Fruit fly (Drosophila melanogaster): ENCODE results near the gene CASK.

CASK gene

dm6 chr3R:21862137-21862850, 39.8 kb upstream of the CASK start (continued):
- peak; percentile 46 for TF ChIP-seq lab (GFP tag; optimal IDR thresholded peaks at IDR 0.05)
- TF ChIP-seq CG5180 (GFP tag; optimal IDR thresholded peaks at IDR 0.05): peak; percentile 60
- peak; percentile 65 for TF ChIP-seq CG6689 (GFP tag; IDR thresholded peaks at IDR 0.05)
- TF ChIP-seq pzg (GFP tag; optimal IDR thresholded peaks at IDR 0.05): no peak
- no peak for TF ChIP-seq crol (GFP tag; IDR thresholded peaks at IDR 0.05)
- no peak for TF ChIP-seq h (optimal IDR thresholded peaks at IDR 0.05)
- no peak for TF ChIP-seq CG11085 (GFP tag; IDR thresholded peaks at IDR 0.05)
- peak; percentile 65 for TF ChIP-seq Nf-YB (GFP tag; optimal IDR thresholded peaks at IDR 0.05)
- TF ChIP-seq CG4424 (GFP tag; optimal IDR thresholded peaks at IDR 0.05): peak; percentile 64
- TF ChIP-seq Hr3 (GFP tag; optimal IDR thresholded peaks at IDR 0.05): peak; percentile 77
- TF ChIP-seq zfh1 (GFP tag; IDR thresholded peaks at IDR 0.05): peak; percentile 86
- TF ChIP-seq hb (GFP tag; IDR thresholded peaks at IDR 0.05; ENCODE audit: partially characterized antibody): no peak
- peak; percentile 95 for TF ChIP-seq unpg (GFP tag; optimal IDR thresholded peaks at IDR 0.05)
- TF ChIP-seq CG14965 (GFP tag; optimal IDR thresholded peaks at IDR 0.05; ENCODE audit: borderline replicate concordance): no peak
- peak; percentile 59; the same call in 1 of the 2 replicates for TF ChIP-seq CG14014 (GFP tag; IDR thresholded peaks at IDR 0.05)
- no peak for TF ChIP-seq klu (GFP tag; IDR thresholded peaks at IDR 0.05)
- peak; percentile 23 for TF ChIP-seq MTF-1 (GFP tag; optimal IDR thresholded peaks at IDR 0.05; ENCODE audit: borderline replicate concordance)
- TF ChIP-seq Bgb (GFP tag; IDR thresholded peaks at IDR 0.05; ENCODE audit: partially characterized antibody): no peak
- peak; percentile 46; the same call in 1 of the 2 replicates for TF ChIP-seq seq (GFP tag; IDR thresholded peaks at IDR 0.05)
- TF ChIP-seq CG12299 (tag; optimal IDR thresholded peaks at IDR 0.05): peak; percentile 85
- no peak for TF ChIP-seq CG6765 (GFP tag; optimal IDR thresholded peaks at IDR 0.05)
- TF ChIP-seq eyg (GFP tag; optimal IDR thresholded peaks at IDR 0.05): no peak
- peak; percentile 84 for TF ChIP-seq Asciz (GFP tag; optimal IDR thresholded peaks at IDR 0.05)
- TF ChIP-seq CG34376 (GFP tag; optimal IDR thresholded peaks at IDR 0.05): no peak
- TF ChIP-seq bab2 (GFP tag; optimal IDR thresholded peaks at IDR 0.05): peak; percentile 43
- no peak for TF ChIP-seq CG7963 (GFP tag; IDR thresholded peaks at IDR 0.05; ENCODE audit: partially characterized antibody)
- TF ChIP-seq caup (GFP tag; optimal IDR thresholded peaks at IDR 0.05; ENCODE audit: severe bottlenecking): no peak
- peak; percentile 50; the same call in 1 of the 3 replicates for TF ChIP-seq dysf (GFP tag; IDR thresholded peaks at IDR 0.05)
- TF ChIP-seq pros (GFP tag; optimal IDR thresholded peaks at IDR 0.05): peak; percentile 57
- TF ChIP-seq CG1647 (GFP tag; optimal IDR thresholded peaks at IDR 0.05): peak; percentile 29
- peak; percentile 34 for TF ChIP-seq CG17802 (tag; optimal IDR thresholded peaks at IDR 0.05)
- TF ChIP-seq zen2 (GFP tag; IDR thresholded peaks at IDR 0.05; ENCODE audit: partially characterized antibody): no peak
- TF ChIP-seq Med (GFP tag): peak; percentile 58
- no peak for TF ChIP-seq Doc2 (GFP tag; IDR thresholded peaks at IDR 0.05)
- TF ChIP-seq CG10267 (tag; optimal IDR thresholded peaks at IDR 0.05): peak; percentile 56
- no peak for TF ChIP-seq Fer2 (tag; optimal IDR thresholded peaks at IDR 0.05)
- TF ChIP-seq Dad (GFP tag; optimal IDR thresholded peaks at IDR 0.05): no peak
- TF ChIP-seq D19A (tag; optimal IDR thresholded peaks at IDR 0.05): peak; percentile 68
- peak; percentile 26; the same call in 1 of the 2 replicates for TF ChIP-seq Atf6 (GFP tag; IDR thresholded peaks at IDR 0.05)
- TF ChIP-seq NC2β (GFP tag; optimal IDR thresholded peaks at IDR 0.05): peak; percentile 52
- TF ChIP-seq CG11723 (GFP tag; optimal IDR thresholded peaks at IDR 0.05): peak; percentile 79
- TF ChIP-seq trem (tag; optimal IDR thresholded peaks at IDR 0.05): peak; percentile 71
- TF ChIP-seq CG18619 (GFP tag; optimal IDR thresholded peaks at IDR 0.05): peak; percentile 62
- no peak for TF ChIP-seq CG31388 (GFP tag; optimal IDR thresholded peaks at IDR 0.05)
- peak; percentile 50; the same call in 1 of the 3 replicates for TF ChIP-seq ase (GFP tag; IDR thresholded peaks at IDR 0.05)
- no peak for TF ChIP-seq dan (GFP tag; IDR thresholded peaks at IDR 0.05)
- TF ChIP-seq CoRest (tag; optimal IDR thresholded peaks at IDR 0.05): peak; percentile 88
- peak; percentile 39 for TF ChIP-seq CG8944 (GFP tag; optimal IDR thresholded peaks at IDR 0.05)
- TF ChIP-seq CG10462 (GFP tag; optimal IDR thresholded peaks at IDR 0.05): peak; percentile 67
